Fruit fly (Drosophila melanogaster): ENCODE data around the gene CG9547.

CG9547 gene

dm6 chr2L:6480212-6480994 lies 13.9 kb downstream of the CG9547 start, which contains the start of the genes Sec61alpha and Daxx (continued):
- peak; percentile 69; the same call in 2 of the 3 replicates for TF ChIP-seq jigr1 (GFP tag; IDR thresholded peaks at IDR 0.05)
- no peak for TF ChIP-seq ash1 (GFP tag; optimal IDR thresholded peaks at IDR 0.05)
- peak; percentile 61 for TF ChIP-seq CG1233 (GFP tag; optimal IDR thresholded peaks at IDR 0.05)
- peak; percentile 91 for TF ChIP-seq jumu (GFP tag; optimal IDR thresholded peaks at IDR 0.05)
- peak; percentile 86 for TF ChIP-seq slp2 (GFP tag; optimal IDR thresholded peaks at IDR 0.05)
- peak; percentile 74 for TF ChIP-seq twi (tag; optimal IDR thresholded peaks at IDR 0.05)
- peak; percentile 82 for TF ChIP-seq CG10366 (GFP tag; IDR thresholded peaks at IDR 0.05)
- peak; percentile 65 for TF ChIP-seq gcm (GFP tag; optimal IDR thresholded peaks at IDR 0.05)
- TF ChIP-seq CG15601 (tag; optimal IDR thresholded peaks at IDR 0.05), result peak; percentile 78
- TF ChIP-seq Nf-YA (GFP tag; IDR thresholded peaks at IDR 0.05), result peak; percentile 68; the same call in 1 of the 2 replicates
- TF ChIP-seq NC2β (GFP tag; optimal IDR thresholded peaks at IDR 0.05), result peak; percentile 75
- peak; percentile 86 for TF ChIP-seq CG7372 (GFP tag; IDR thresholded peaks at IDR 0.05)
- peak; percentile 82 for TF ChIP-seq CG6689 (GFP tag; IDR thresholded peaks at IDR 0.05)
- TF ChIP-seq nmo (GFP tag; optimal IDR thresholded peaks at IDR 0.05), result peak; percentile 87
- TF ChIP-seq CG4282 (GFP tag; optimal IDR thresholded peaks at IDR 0.05), result peak; percentile 77
- peak; percentile 83 for TF ChIP-seq CG17361 (GFP tag; IDR thresholded peaks at IDR 0.05)
- TF ChIP-seq az2 (GFP tag; optimal IDR thresholded peaks at IDR 0.05), result peak; percentile 86

dm6 chr2L:6479226-6479906 lies 15.0 kb downstream of the CG9547 start:
- TF ChIP-seq ato (GFP tag; IDR thresholded peaks at IDR 0.05; ENCODE audit: partially characterized antibody) (no peak), CG30020 (tag; optimal IDR thresholded peaks at IDR 0.05) (no peak), CG2202 (tag; optimal IDR thresholded peaks at IDR 0.05) (no peak), zf30C (GFP tag; optimal IDR thresholded peaks at IDR 0.05) (no peak), CG7839 (tag; optimal IDR thresholded peaks at IDR 0.05) (no peak), CG8281 (tag; optimal IDR thresholded peaks at IDR 0.05) (no peak), fru (optimal IDR thresholded peaks at IDR 0.05) (no peak), Nf-YC (tag; optimal IDR thresholded peaks at IDR 0.05) (peak; percentile 60), Jarid2 (GFP tag; optimal IDR thresholded peaks at IDR 0.05) (no peak), seq (GFP tag; IDR thresholded peaks at IDR 0.05) (no peak; the same call in 1 of the 2 replicates), Hr51 (GFP tag; optimal IDR thresholded peaks at IDR 0.05) (no peak), C15 (GFP tag; IDR thresholded peaks at IDR 0.05) (no peak), CG12104 (GFP tag; optimal IDR thresholded peaks at IDR 0.05) (peak; percentile 7), CG13123 (GFP tag; optimal IDR thresholded peaks at IDR 0.05) (no peak), NC2α (GFP tag; optimal IDR thresholded peaks at IDR 0.05) (no peak), Bgb (GFP tag; IDR thresholded peaks at IDR 0.05; ENCODE audit: partially characterized antibody) (no peak; the same call in 1 of the 2 replicates), chinmo (GFP tag; IDR thresholded peaks at IDR 0.05; ENCODE audit: partially characterized antibody) (peak; percentile 68; the same call in 1 of the 4 replicates), Xbp1 (GFP tag; optimal IDR thresholded peaks at IDR 0.05) (peak; percentile 27), MTF-1 (GFP tag; optimal IDR thresholded peaks at IDR 0.05; ENCODE audit: borderline replicate concordance) (peak; percentile 62), bab2 (GFP tag; optimal IDR thresholded peaks at IDR 0.05) (no peak), CG17829 (tag; optimal IDR thresholded peaks at IDR 0.05) (no peak), CG6654 (GFP tag; optimal IDR thresholded peaks at IDR 0.05) (no peak), B-H1 (GFP tag; IDR thresholded peaks at IDR 0.05) (no peak; the same call in 2 of the 3 replicates), CG4854 (GFP tag; optimal IDR thresholded peaks at IDR 0.05) (no peak), CG2678 (tag; optimal IDR thresholded peaks at IDR 0.05) (peak; percentile 54), Atf-2 (GFP tag; optimal IDR thresholded peaks at IDR 0.05) (no peak), kni (GFP tag; optimal IDR thresholded peaks at IDR 0.05) (peak; percentile 70), schlank (tag; optimal IDR thresholded peaks at IDR 0.05) (peak; percentile 24), CHES-1-like (GFP tag; optimal IDR thresholded peaks at IDR 0.05) (peak; percentile 39), Hmr (GFP tag; optimal IDR thresholded peaks at IDR 0.05) (peak; percentile 61), CG5245 (GFP tag; optimal IDR thresholded peaks at IDR 0.05) (no peak)

All from whole organism, embryonic.